Worm (Caenorhabditis elegans) whole organism, L4 larva: ENCODE data around the gene rga-4.

Experiments used
- D1046.2 ChIP-seq: fragments of 200-800 bp; sonication (Bioruptor generic); IDR thresholded peaks from 2 replicates; pipeline ENCODE4 v1.3.6; 2022; ENCODE audit warnings: missing genetic modification characterization, missing compliant biosample characterization
- F10B5.3 ChIP-seq: sonication (generic microtip); optimal IDR thresholded peaks from 2 replicates; lab custom pipeline; 2016; ENCODE audit warnings: mild to moderate bottlenecking, missing genetic modification characterization, missing compliant biosample characterization
- F26F4.8 ChIP-seq: fragments of 200-800 bp; sonication (Bioruptor generic); conservative IDR thresholded peaks from 2 replicates; pipeline ENCODE4 v1.3.6; 2022; ENCODE audit warnings: missing genetic modification characterization, missing compliant biosample characterization
- ZK337.2 ChIP-seq: fragments of 200-800 bp; sonication (Bioruptor generic); IDR thresholded peaks from 2 replicates; pipeline ENCODE4 v1.3.6; 2022; ENCODE audit warnings: missing genetic modification reagents, missing genetic modification characterization, missing compliant biosample characterization
- ama-1 ChIP-seq: fragments of 150-350 bp; optimal IDR thresholded peaks from 2 replicates; lab custom pipeline; 2014; ENCODE audit warnings: inconsistent platforms, mixed read lengths
- ceh-20 ChIP-seq: fragments of 200-800 bp; sonication (Bioruptor generic); IDR thresholded peaks from 2 replicates; pipeline ENCODE4 v1.3.6; 2022; ENCODE audit warnings: missing genetic modification reagents, missing genetic modification characterization, missing compliant biosample characterization
- ceh-28 ChIP-seq: fragments of 150-350 bp; optimal IDR thresholded peaks from 2 replicates; lab custom pipeline; 2014; ENCODE audit warnings: missing biosample characterization, missing genetic modification reagents, missing genetic modification characterization
- ces-1 ChIP-seq: fragments of 150-350 bp; sonication (generic microtip); optimal IDR thresholded peaks from 4 replicates; lab custom pipeline; 2014; ENCODE audit warnings: missing biosample characterization, missing genetic modification reagents, missing genetic modification characterization
- ctbp-1 ChIP-seq: fragments of 200-800 bp; sonication (Bioruptor generic); IDR thresholded peaks from 2 replicates; pipeline ENCODE4 v1.3.6; 2022; ENCODE audit warnings: missing genetic modification reagents, missing genetic modification characterization, missing compliant biosample characterization
- daf-12 ChIP-seq: fragments of 150-350 bp; optimal IDR thresholded peaks from 2 replicates; lab custom pipeline; 2014; ENCODE audit warnings: missing biosample characterization, missing genetic modification reagents, missing genetic modification characterization
- daf-16 ChIP-seq, 3 experiments: sonication (generic microtip); optimal IDR thresholded peaks; 2 replicates each; lab custom pipeline; 2016 to 2017; ENCODE audit warnings: missing genetic modification characterization in 3 of 3, missing genetic modification reagents in 3 of 3, mild to moderate bottlenecking in 2 of 3, missing compliant biosample characterization in 2 of 3, missing biosample characterization in 1 of 3, moderate library complexity in 1 of 3
- daf-19 ChIP-seq: fragments of 200-800 bp; sonication (Bioruptor generic); conservative IDR thresholded peaks from 2 replicates; pipeline ENCODE4 v1.3.6; 2022; ENCODE audit warnings: missing genetic modification characterization, missing compliant biosample characterization
- daf-8 ChIP-seq: fragments of 200-800 bp; sonication (Bioruptor generic); IDR thresholded peaks from 2 replicates; pipeline ENCODE4 v1.3.6; 2022; ENCODE audit warnings: missing genetic modification characterization, missing compliant biosample characterization
- dmd-6 ChIP-seq: fragments of 200-800 bp; sonication (Bioruptor generic); IDR thresholded peaks from 2 replicates; pipeline ENCODE4 v1.3.6; 2022; ENCODE audit warnings: missing genetic modification reagents, missing genetic modification characterization, missing compliant biosample characterization
- dmd-8 ChIP-seq: fragments of 200-800 bp; sonication (Bioruptor generic); IDR thresholded peaks from 2 replicates; pipeline ENCODE4 v1.3.6; 2022; ENCODE audit warnings: missing genetic modification characterization, missing compliant biosample characterization
- dpl-1 ChIP-seq: fragments of 150-350 bp; optimal IDR thresholded peaks from 2 replicates; lab custom pipeline; 2014; ENCODE audit warnings: missing biosample characterization, missing genetic modification reagents, missing genetic modification characterization
- duxl-1 ChIP-seq: sonication (generic microtip); optimal IDR thresholded peaks from 2 replicates; lab custom pipeline; 2016; ENCODE audit warnings: mild to moderate bottlenecking, missing genetic modification characterization, moderate library complexity, missing compliant biosample characterization; ENCODE audit not compliant: poor library complexity
- fkh-10 ChIP-seq: fragments of 150-350 bp; optimal IDR thresholded peaks from 2 replicates; lab custom pipeline; 2014; ENCODE audit warnings: missing biosample characterization, missing genetic modification reagents, missing genetic modification characterization
- fos-1 ChIP-seq: fragments of 150-350 bp; optimal IDR thresholded peaks from 2 replicates; lab custom pipeline; 2014; ENCODE audit warnings: missing biosample characterization, missing genetic modification characterization
- hif-1 ChIP-seq, 2 experiments: sonication (generic microtip); optimal IDR thresholded peaks; 2 replicates each; lab custom pipeline; 2016 to 2017; ENCODE audit warnings: missing compliant biosample characterization in 2 of 2, missing genetic modification characterization in 2 of 2, missing genetic modification reagents in 2 of 2, missing genotype in 2 of 2, mild to moderate bottlenecking in 1 of 2
- hlh-30 ChIP-seq: sonication (generic microtip); optimal IDR thresholded peaks from 2 replicates; lab custom pipeline; 2017; ENCODE audit warnings: antibody characterized with exemption, mild to moderate bottlenecking, missing genetic modification characterization, missing compliant biosample characterization; ENCODE audit not compliant: insufficient read depth
- lin-29 ChIP-seq: fragments of 200-800 bp; sonication (Bioruptor generic); IDR thresholded peaks from 2 replicates; pipeline ENCODE4 v1.3.6; 2022; ENCODE audit warnings: missing genetic modification reagents, missing genetic modification characterization, missing compliant biosample characterization
- lin-39 ChIP-seq: fragments of 150-350 bp; optimal IDR thresholded peaks from 2 replicates; lab custom pipeline; 2014; ENCODE audit warnings: missing biosample characterization, missing genetic modification reagents, missing genetic modification characterization
- lsy-2 ChIP-seq, 2 experiments: fragments of 150-350 bp in 1 of 2; sonication (generic microtip) in 1 of 2; optimal IDR thresholded peaks; 2 replicates each; lab custom pipeline; 2014 to 2017; ENCODE audit warnings: missing biosample characterization in 2 of 2, missing genetic modification characterization in 2 of 2
- mdl-1 ChIP-seq, 2 experiments: fragments of 150-350 bp in 1 of 2; sonication (generic microtip) in 1 of 2; optimal IDR thresholded peaks; 2 replicates each; lab custom pipeline; 2014 to 2017; ENCODE audit warnings: missing biosample characterization in 2 of 2, missing genetic modification characterization in 2 of 2
- mep-1 ChIP-seq: fragments of 150-350 bp; sonication (generic microtip); optimal IDR thresholded peaks from 3 replicates; lab custom pipeline; 2014; ENCODE audit warnings: missing biosample characterization, missing genetic modification characterization
- nhr-76 ChIP-seq: fragments of 150-350 bp; optimal IDR thresholded peaks from 2 replicates; lab custom pipeline; 2014; ENCODE audit warnings: missing biosample characterization, missing genetic modification characterization
- pqm-1 ChIP-seq: sonication (generic microtip); optimal IDR thresholded peaks from 2 replicates; lab custom pipeline; 2017; ENCODE audit warnings: missing biosample characterization, missing genetic modification characterization
- saeg-2 ChIP-seq: fragments of 200-800 bp; sonication (Bioruptor generic); IDR thresholded peaks from 2 replicates; pipeline ENCODE4 v1.3.6; 2022; ENCODE audit warnings: missing genetic modification reagents, missing genetic modification characterization, missing compliant biosample characterization
- sdz-12 ChIP-seq: fragments of 200-800 bp; sonication (Bioruptor generic); optimal IDR thresholded peaks from 2 replicates; lab custom pipeline; 2018; ENCODE audit warnings: mild to moderate bottlenecking, missing genetic modification characterization, missing compliant biosample characterization
- set-16 ChIP-seq: fragments of 200-800 bp; sonication (Bioruptor generic); IDR thresholded peaks from 2 replicates; pipeline ENCODE4 v1.3.6; 2022; ENCODE audit warnings: missing genetic modification reagents, missing genetic modification characterization, missing compliant biosample characterization
- spr-1 ChIP-seq: sonication (generic microtip); optimal IDR thresholded peaks from 2 replicates; lab custom pipeline; 2016; ENCODE audit warnings: mild to moderate bottlenecking, missing genetic modification characterization, missing compliant biosample characterization
- spr-3 ChIP-seq: fragments of 200-800 bp; sonication (Bioruptor generic); optimal IDR thresholded peaks from 2 replicates; lab custom pipeline; 2018; ENCODE audit warnings: mild to moderate bottlenecking, missing genetic modification characterization, missing compliant biosample characterization
- tag-97 ChIP-seq: fragments of 200-800 bp; sonication (Bioruptor generic); IDR thresholded peaks from 2 replicates; pipeline ENCODE4 v1.3.6; 2022; ENCODE audit warnings: missing genetic modification characterization, missing compliant biosample characterization
- tra-1 ChIP-seq: fragments of 200-800 bp; sonication (Bioruptor generic); IDR thresholded peaks from 2 replicates; pipeline ENCODE4 v1.3.6; 2022; ENCODE audit warnings: missing genetic modification reagents, missing genetic modification characterization, missing compliant biosample characterization
- unc-39 ChIP-seq: sonication (generic microtip); optimal IDR thresholded peaks from 2 replicates; lab custom pipeline; 2017; ENCODE audit warnings: missing biosample characterization, missing genetic modification characterization
- unc-62 ChIP-seq, 3 experiments: fragments of 150-350 bp in 1 of 3; sonication (generic microtip); optimal IDR thresholded peaks in 2 of 3; peaks in 1 of 3; 1 replicate in 1 of 3; 2 replicates in 2 of 3; lab custom pipeline; 2014 to 2017; ENCODE audit warnings: missing biosample characterization in 3 of 3, missing genetic modification characterization in 3 of 3, missing genetic modification reagents in 3 of 3, missing genotype in 1 of 3
- vab-7 ChIP-seq: fragments of 200-800 bp; sonication (Bioruptor generic); IDR thresholded peaks from 2 replicates; pipeline ENCODE4 v1.3.6; 2022; ENCODE audit warnings: missing genetic modification reagents, missing genetic modification characterization, missing compliant biosample characterization
- ztf-7 ChIP-seq: fragments of 150-350 bp; optimal IDR thresholded peaks from 2 replicates; lab custom pipeline; 2014; ENCODE audit warnings: missing biosample characterization, missing genetic modification characterization

rga-4 gene

DNA sequence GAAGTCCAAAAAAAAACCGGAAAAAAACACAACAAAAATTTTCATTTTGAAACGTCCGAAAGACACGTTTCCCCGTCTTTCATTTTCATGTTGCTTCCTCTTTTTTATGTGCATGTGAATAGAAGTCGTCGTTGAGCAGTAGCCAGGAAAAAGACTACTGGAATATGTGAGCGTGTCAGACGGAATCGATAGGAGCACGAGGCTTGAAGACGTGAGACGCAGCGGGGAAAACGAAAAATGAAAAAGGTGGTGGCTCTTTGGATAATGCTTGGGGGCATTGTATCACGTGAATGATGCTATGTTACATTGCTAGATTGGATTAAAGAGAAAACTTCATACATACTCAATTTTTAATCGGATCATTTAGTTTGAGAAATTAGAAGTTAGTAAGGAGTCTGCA lies 17.0 kb downstream of the rga-4 start:
- TF ChIP-seq ztf-7, result no peak
- TF ChIP-seq F26F4.8, result no peak
- peak; percentile 45; the same call in 1 of the 2 replicates for TF ChIP-seq ctbp-1 (GFP tag; lab: Robert Waterston, UW)
- TF ChIP-seq D1046.2 (GFP tag; lab: Robert Waterston, UW), result no peak
- peak; percentile 85 for TF ChIP-seq hlh-30
- peak; percentile 23 for TF ChIP-seq dpl-1 (GFP tag; lab: Kevin White, UChicago)
- TF ChIP-seq spr-3 (GFP tag; lab: Kevin White, UChicago), result no peak
- peak in 1 of 2 experiments; percentile 66 for TF ChIP-seq mdl-1 (tag; optimal IDR thresholded peaks at IDR 0.05; lab: Kevin White, UChicago)
- no peak for TF ChIP-seq vab-7 (GFP tag; lab: Robert Waterston, UW)
- no peak for TF ChIP-seq sdz-12 (GFP tag; lab: Kevin White, UChicago)
- no peak for TF ChIP-seq daf-16 (GFP tag; optimal IDR thresholded peaks at IDR 0.05; lab: Kevin White, UChicago)
- no peak for TF ChIP-seq daf-16 (tag; optimal IDR thresholded peaks at IDR 0.05; lab: Kevin White, UChicago)
- TF ChIP-seq dmd-6 (GFP tag; lab: Robert Waterston, UW), result peak; percentile 7; the same call in 1 of the 2 replicates
- TF ChIP-seq unc-39, result no peak
- TF ChIP-seq daf-12, result no peak
- peak in 1 of 2 experiments; percentile 36 for TF ChIP-seq unc-62 (GFP tag; optimal IDR thresholded peaks at IDR 0.05 in 1 of 2; lab: Kevin White, UChicago)
- no peak for TF ChIP-seq unc-62 (tag; optimal IDR thresholded peaks at IDR 0.05; lab: Kevin White, UChicago)
- TF ChIP-seq mep-1 (tag; lab: Kevin White, UChicago), result peak; percentile 3
- TF ChIP-seq fkh-10 (GFP tag; lab: Kevin White, UChicago), result peak; percentile 49
- TF ChIP-seq saeg-2 (GFP tag; lab: Robert Waterston, UW), result no peak
- TF ChIP-seq daf-8 (GFP tag; lab: Robert Waterston, UW), result no peak
- no peak for TF ChIP-seq tag-97 (GFP tag; lab: Robert Waterston, UW)
- TF ChIP-seq lsy-2 (tag; optimal IDR thresholded peaks at IDR 0.05; lab: Kevin White, UChicago), result peak in 1 of 2 experiments; percentile 56
- TF ChIP-seq hif-1 (tag; optimal IDR thresholded peaks at IDR 0.05; lab: Kevin White, UChicago), result peak in 1 of 2 experiments; percentile 47
- TF ChIP-seq ceh-28, result no peak
- TF ChIP-seq, all 104 proteins: peak for 10

DNA sequence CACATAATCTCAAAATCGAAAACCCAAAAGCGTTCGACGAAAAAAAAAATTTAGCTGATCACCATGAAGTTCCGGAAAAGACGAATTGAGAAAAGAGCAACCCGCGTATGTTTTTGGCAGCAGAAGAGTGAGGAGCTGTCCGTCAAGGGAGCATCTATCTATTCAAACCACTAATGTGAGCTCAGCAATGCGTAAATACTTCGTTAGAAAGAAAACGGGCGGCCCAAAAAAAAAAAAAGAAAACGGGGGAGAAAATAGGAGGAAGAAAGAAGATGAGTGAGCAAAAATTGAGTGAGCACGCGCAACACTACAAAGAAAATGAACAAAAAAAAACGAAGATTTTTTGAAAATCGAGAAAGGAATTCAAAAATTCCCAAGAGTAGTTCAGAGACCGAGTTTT lies 18.7 kb downstream of the rga-4 start:
- no peak for TF ChIP-seq ZK337.2 (GFP tag; lab: Robert Waterston, UW)
- no peak for TF ChIP-seq tra-1 (GFP tag; lab: Robert Waterston, UW)
- TF ChIP-seq ama-1 (lab: Kevin White, UChicago), result no peak
- peak in 1 of 2 experiments; percentile 22 for TF ChIP-seq lsy-2 (tag; optimal IDR thresholded peaks at IDR 0.05; lab: Kevin White, UChicago)
- TF ChIP-seq daf-19, result no peak
- 0 out of 2 replicates have a peak, but pooled peaks have one; percentile 23 for TF ChIP-seq ceh-20 (GFP tag; lab: Robert Waterston, UW)
- peak; percentile 21 for TF ChIP-seq fkh-10 (GFP tag; lab: Kevin White, UChicago)
- TF ChIP-seq lin-39 (tag; lab: Kevin White, UChicago), result no peak
- TF ChIP-seq hlh-30, result peak; percentile 25
- no peak for TF ChIP-seq F10B5.3 (tag; lab: Kevin White, UChicago)
- no peak for TF ChIP-seq spr-1
- TF ChIP-seq ces-1 (GFP tag; lab: Kevin White, UChicago), result no peak
- no peak for TF ChIP-seq fos-1
- no peak for TF ChIP-seq dmd-8 (GFP tag; lab: Robert Waterston, UW)
- no peak for TF ChIP-seq duxl-1 (tag; lab: Kevin White, UChicago)
- no peak for TF ChIP-seq lin-29
- TF ChIP-seq nhr-76 (tag; lab: Kevin White, UChicago), result no peak
- TF ChIP-seq pqm-1 (tag; lab: Kevin White, UChicago), result no peak
- TF ChIP-seq set-16, result no peak
- TF ChIP-seq, all 104 proteins: peak for 4
